Fruit fly (Drosophila melanogaster) whole organism, embryonic: ENCODE measurements around the gene dsd.

Experiments used
- Atf-2 ChIP-seq: fragments of 200-800 bp; sonication (Bioruptor generic); optimal IDR thresholded peaks from 2 replicates; lab custom pipeline; 2016; ENCODE audit warnings: missing biosample characterization, missing genetic modification characterization
- B-H2 ChIP-seq: fragments of 200-800 bp; sonication (Bioruptor generic); optimal IDR thresholded peaks from 2 replicates; lab custom pipeline; 2018; ENCODE audit warnings: missing biosample characterization, mild to moderate bottlenecking, missing genetic modification characterization
- BEAF-32 ChIP-seq: fragments of 200-800 bp; sonication (Bioruptor generic); optimal IDR thresholded peaks from 3 replicates; lab custom pipeline; 2017; ENCODE audit warnings: missing biosample characterization, missing genetic modification characterization, mild to moderate bottlenecking, moderate library complexity, missing genetic modification reagents
- Bgb ChIP-seq: fragments of 200-800 bp; sonication (Bioruptor generic); IDR thresholded peaks from 2 replicates; pipeline ENCODE4 v1.3.6; 2022; ENCODE audit warnings: missing biosample characterization, missing genetic modification characterization; ENCODE audit not compliant: partially characterized antibody
- CG10267 ChIP-seq: fragments of 200-800 bp; sonication (Bioruptor generic); optimal IDR thresholded peaks from 2 replicates; lab custom pipeline; 2018; ENCODE audit warnings: missing biosample characterization, mild to moderate bottlenecking, missing genetic modification characterization, moderate library complexity
- CG11456 ChIP-seq: fragments of 200-800 bp; sonication (Bioruptor generic); IDR thresholded peaks from 3 replicates; pipeline ENCODE4 v1.3.6; 2022; ENCODE audit warnings: missing biosample characterization, missing genetic modification characterization
- CG11696 ChIP-seq: fragments of 200-800 bp; sonication (Bioruptor generic); IDR thresholded peaks from 2 replicates; pipeline ENCODE4 v1.3.6; 2022; ENCODE audit warnings: missing biosample characterization, missing genetic modification characterization
- CG11723 ChIP-seq: fragments of 200-800 bp; sonication (Bioruptor generic); optimal IDR thresholded peaks from 2 replicates; lab custom pipeline; 2017; ENCODE audit warnings: missing biosample characterization, mild to moderate bottlenecking, missing genetic modification characterization
- CG12104 ChIP-seq: fragments of 200-800 bp; sonication (Bioruptor generic); optimal IDR thresholded peaks from 3 replicates; lab custom pipeline; 2016; ENCODE audit warnings: missing biosample characterization, missing genetic modification characterization
- CG12299 ChIP-seq: fragments of 200-800 bp; sonication (Bioruptor generic); optimal IDR thresholded peaks from 2 replicates; lab custom pipeline; 2018; ENCODE audit warnings: missing biosample characterization, mild to moderate bottlenecking, missing genetic modification characterization
- CG12769 ChIP-seq: fragments of 200-800 bp; sonication (Bioruptor generic); optimal IDR thresholded peaks from 2 replicates; lab custom pipeline; 2019; ENCODE audit warnings: missing biosample characterization, mild to moderate bottlenecking, missing genetic modification characterization, moderate library complexity
- CG13287 ChIP-seq: fragments of 200-800 bp; sonication (Bioruptor generic); IDR thresholded peaks from 2 replicates; pipeline ENCODE4 v1.3.6; 2022; ENCODE audit warnings: missing biosample characterization, missing genetic modification characterization; ENCODE audit not compliant: partially characterized antibody
- CG16813 ChIP-seq: fragments of 200-800 bp; sonication (Bioruptor generic); IDR thresholded peaks from 3 replicates; pipeline ENCODE4 v1.3.6; 2022; ENCODE audit warnings: missing biosample characterization, missing genetic modification characterization; ENCODE audit not compliant: partially characterized antibody
- CG2889 ChIP-seq: fragments of 200-800 bp; sonication (Bioruptor generic); IDR thresholded peaks from 3 replicates; pipeline ENCODE4 v1.3.6; 2022; ENCODE audit warnings: missing biosample characterization, missing genetic modification characterization
- CG3065 ChIP-seq: fragments of 200-800 bp; sonication (Bioruptor generic); optimal IDR thresholded peaks from 2 replicates; lab custom pipeline; 2016; ENCODE audit warnings: missing biosample characterization, missing genetic modification characterization
- CG31388 ChIP-seq: fragments of 200-800 bp; sonication (Bioruptor generic); optimal IDR thresholded peaks from 2 replicates; lab custom pipeline; 2016; ENCODE audit warnings: missing biosample characterization, missing genetic modification characterization
- CG32772 ChIP-seq: fragments of 200-800 bp; sonication (Bioruptor generic); IDR thresholded peaks from 2 replicates; pipeline ENCODE4 v1.3.6; 2022; ENCODE audit warnings: missing biosample characterization, missing genetic modification characterization
- CG34224 ChIP-seq: fragments of 200-800 bp; sonication (Bioruptor generic); IDR thresholded peaks from 3 replicates; pipeline ENCODE4 v1.3.6; 2022; ENCODE audit warnings: missing biosample characterization, missing genetic modification characterization; ENCODE audit not compliant: partially characterized antibody
- CG4282 ChIP-seq: fragments of 200-800 bp; sonication (Bioruptor generic); optimal IDR thresholded peaks from 2 replicates; lab custom pipeline; 2016; ENCODE audit warnings: missing biosample characterization, missing genetic modification characterization
- CG6175 ChIP-seq: fragments of 200-800 bp; sonication (Bioruptor generic); IDR thresholded peaks from 3 replicates; pipeline ENCODE4 v1.3.6; 2022; ENCODE audit warnings: missing biosample characterization, missing genetic modification characterization
- CG6689 ChIP-seq: fragments of 200-800 bp; sonication (Bioruptor generic); IDR thresholded peaks from 2 replicates; pipeline ENCODE4 v1.3.6; 2022; ENCODE audit warnings: missing biosample characterization, missing genetic modification characterization
- CG6765 ChIP-seq: fragments of 200-800 bp; sonication (Bioruptor generic); optimal IDR thresholded peaks from 3 replicates; lab custom pipeline; 2017; ENCODE audit warnings: missing biosample characterization, mild to moderate bottlenecking, missing genetic modification characterization
- CG7745 ChIP-seq: fragments of 200-800 bp; sonication (Bioruptor generic); optimal IDR thresholded peaks from 2 replicates; lab custom pipeline; 2018; ENCODE audit warnings: missing biosample characterization, mild to moderate bottlenecking, missing genetic modification characterization, moderate library complexity
- CG8359 ChIP-seq: fragments of 200-800 bp; sonication (Bioruptor generic); optimal IDR thresholded peaks from 2 replicates; lab custom pipeline; 2017; ENCODE audit warnings: missing biosample characterization, mild to moderate bottlenecking, missing genetic modification characterization, borderline replicate concordance
- CG9876 ChIP-seq: fragments of 200-800 bp; sonication (Bioruptor generic); optimal IDR thresholded peaks from 2 replicates; lab custom pipeline; 2016; ENCODE audit warnings: missing biosample characterization, missing genetic modification characterization
- Dek ChIP-seq: fragments of 200-800 bp; sonication (Bioruptor generic); optimal IDR thresholded peaks from 3 replicates; lab custom pipeline; 2019; ENCODE audit warnings: missing biosample characterization, mild to moderate bottlenecking, missing genetic modification characterization, moderate library complexity
- GATAe ChIP-seq: fragments of 200-800 bp; sonication (Bioruptor generic); conservative IDR thresholded peaks from 2 replicates; pipeline ENCODE4 v1.3.6; 2022; ENCODE audit warnings: missing biosample characterization, missing genetic modification characterization
- Hey ChIP-seq: fragments of 200-800 bp; sonication (Bioruptor generic); optimal IDR thresholded peaks from 3 replicates; lab custom pipeline; 2018; ENCODE audit warnings: missing biosample characterization, mild to moderate bottlenecking, missing genetic modification characterization
- Lhr ChIP-seq: fragments of 200-800 bp; sonication (Bioruptor generic); optimal IDR thresholded peaks from 3 replicates; lab custom pipeline; 2017; ENCODE audit warnings: mild to moderate bottlenecking, missing biosample characterization, missing genetic modification reagents, missing genetic modification characterization
- Med ChIP-seq: fragments of 200-800 bp; sonication (Bioruptor generic); peaks from one replicate; lab custom pipeline; 2016; ENCODE audit warnings: missing biosample characterization, missing genetic modification characterization, mild to moderate bottlenecking, inconsistent platforms, moderate library complexity
- Poxn ChIP-seq: fragments of 200-800 bp; sonication (Bioruptor generic); IDR thresholded peaks from 2 replicates; pipeline ENCODE4 v1.3.6; 2022; ENCODE audit warnings: missing biosample characterization, missing genetic modification characterization
- Ptx1 ChIP-seq: fragments of 200-800 bp; sonication (Bioruptor generic); IDR thresholded peaks from 2 replicates; pipeline ENCODE4 v1.3.6; 2022; ENCODE audit warnings: missing biosample characterization, missing genetic modification characterization
- Sry-δ ChIP-seq: fragments of 200-800 bp; sonication (Bioruptor generic); optimal IDR thresholded peaks from 2 replicates; lab custom pipeline; 2016; ENCODE audit warnings: missing biosample characterization, missing genetic modification characterization
- TFAM ChIP-seq: fragments of 200-800 bp; sonication (Bioruptor generic); optimal IDR thresholded peaks from 2 replicates; lab custom pipeline; 2017; ENCODE audit warnings: missing biosample characterization, missing genetic modification characterization, inconsistent platforms
- amos ChIP-seq: fragments of 200-800 bp; sonication (Bioruptor generic); IDR thresholded peaks from 2 replicates; pipeline ENCODE4 v1.3.6; 2022; ENCODE audit warnings: missing biosample characterization, missing genetic modification characterization; ENCODE audit not compliant: partially characterized antibody
- bcd ChIP-seq: fragments of 200-800 bp; sonication (Bioruptor generic); optimal IDR thresholded peaks from 2 replicates; lab custom pipeline; 2017; ENCODE audit warnings: missing biosample characterization, mild to moderate bottlenecking, missing genetic modification characterization
- bsh ChIP-seq, 2 experiments: fragments of 200-800 bp; sonication (Bioruptor generic); optimal IDR thresholded peaks; 2 replicates each; lab custom pipeline; 2017 to 2018; ENCODE audit warnings: mild to moderate bottlenecking in 2 of 2, missing biosample characterization in 2 of 2, missing genetic modification characterization in 2 of 2, moderate library complexity in 1 of 2
- cg ChIP-seq: fragments of 200-800 bp; sonication (Bioruptor generic); optimal IDR thresholded peaks from 3 replicates; lab custom pipeline; 2019; ENCODE audit warnings: missing biosample characterization, mild to moderate bottlenecking, missing genetic modification characterization, moderate library complexity
- chm ChIP-seq: fragments of 200-800 bp; sonication (Bioruptor generic); IDR thresholded peaks from 2 replicates; pipeline ENCODE4 v1.3.6; 2022; ENCODE audit warnings: missing biosample characterization, missing genetic modification characterization
- croc ChIP-seq: fragments of 200-800 bp; sonication (Bioruptor generic); conservative IDR thresholded peaks from 3 replicates; pipeline ENCODE4 v1.3.6; 2022; ENCODE audit warnings: missing biosample characterization, missing genetic modification characterization
- emc ChIP-seq: fragments of 200-800 bp; sonication (Bioruptor generic); optimal IDR thresholded peaks from 2 replicates; lab custom pipeline; 2016; ENCODE audit warnings: missing biosample characterization, missing genetic modification characterization
- ham ChIP-seq: fragments of 200-800 bp; sonication (Bioruptor generic); IDR thresholded peaks from 2 replicates; pipeline ENCODE4 v1.3.6; 2022; ENCODE audit warnings: missing biosample characterization, missing genetic modification characterization
- sqz ChIP-seq: fragments of 200-800 bp; sonication (Bioruptor generic); optimal IDR thresholded peaks from 3 replicates; lab custom pipeline; 2018; ENCODE audit warnings: missing biosample characterization, mild to moderate bottlenecking, missing genetic modification characterization
- tio ChIP-seq: fragments of 200-800 bp; sonication (Bioruptor generic); optimal IDR thresholded peaks from 2 replicates; lab custom pipeline; 2017; ENCODE audit warnings: missing biosample characterization, missing genetic modification characterization, inconsistent platforms
- tna ChIP-seq: fragments of 200-800 bp; sonication (Bioruptor generic); IDR thresholded peaks from 2 replicates; pipeline ENCODE4 v1.3.6; 2022; ENCODE audit warnings: missing biosample characterization, missing genetic modification characterization; ENCODE audit not compliant: partially characterized antibody
- trh ChIP-seq: fragments of 200-800 bp; sonication (Bioruptor generic); optimal IDR thresholded peaks from 2 replicates; lab custom pipeline; 2016; ENCODE audit warnings: missing biosample characterization, missing genetic modification characterization
- ttk ChIP-seq: fragments of 200-800 bp; sonication (Bioruptor generic); IDR thresholded peaks from 2 replicates; pipeline ENCODE4 v2.1.2; 2022; ENCODE audit warnings: missing biosample characterization, missing genetic modification characterization
- unc-4 ChIP-seq: fragments of 200-800 bp; sonication (Bioruptor generic); IDR thresholded peaks from 2 replicates; pipeline ENCODE4 v1.3.6; 2022; ENCODE audit warnings: missing biosample characterization, missing genetic modification characterization; ENCODE audit not compliant: partially characterized antibody
- unpg ChIP-seq: fragments of 200-800 bp; sonication (Bioruptor generic); optimal IDR thresholded peaks from 3 replicates; lab custom pipeline; 2018; ENCODE audit warnings: missing biosample characterization, mild to moderate bottlenecking, missing genetic modification characterization, moderate library complexity
- vvl ChIP-seq: fragments of 200-800 bp; sonication (Bioruptor generic); IDR thresholded peaks from 2 replicates; pipeline ENCODE4 v1.3.6; 2022; ENCODE audit warnings: missing biosample characterization, missing genetic modification characterization

Gene dsd

dm6 chr3R:27570692-27571091 lies 36.5 kb downstream of the dsd start (continued):
- no peak for TF ChIP-seq CG6689 (GFP tag; lab: Robert Waterston, UW)
- no peak for TF ChIP-seq CG6175 (GFP tag; lab: Robert Waterston, UW)
- TF ChIP-seq trh (GFP tag; lab: Kevin White, UChicago) = no peak
- no peak for TF ChIP-seq TFAM (GFP tag; lab: Kevin White, UChicago)
- TF ChIP-seq CG6765 (GFP tag; lab: Kevin White, UChicago) = no peak
- no peak for TF ChIP-seq bcd (GFP tag; lab: Kevin White, UChicago)
- TF ChIP-seq ttk (GFP tag; lab: Robert Waterston, UW) = no peak
- no peak for TF ChIP-seq CG7745 (tag; lab: Kevin White, UChicago)
- no peak for TF ChIP-seq emc (GFP tag; lab: Kevin White, UChicago)
- TF ChIP-seq Sry-δ (GFP tag; lab: Kevin White, UChicago) = peak; percentile 43
- TF ChIP-seq BEAF-32 (GFP tag; lab: Kevin White, UChicago) = peak; percentile 27
- TF ChIP-seq CG3065 (GFP tag; lab: Kevin White, UChicago) = no peak
- TF ChIP-seq unpg (GFP tag; lab: Kevin White, UChicago) = no peak
- TF ChIP-seq chm (GFP tag; lab: Robert Waterston, UW) = no peak
- no peak for TF ChIP-seq CG4282
- TF ChIP-seq CG32772 (GFP tag; lab: Robert Waterston, UW) = no peak
- no peak for TF ChIP-seq CG31388 (GFP tag; lab: Kevin White, UChicago)
- no peak for TF ChIP-seq croc (GFP tag; lab: Robert Waterston, UW)
- TF ChIP-seq CG8359 = no peak
- TF ChIP-seq CG10267 = no peak
- no peak for TF ChIP-seq GATAe (GFP tag; lab: Robert Waterston, UW)
- TF ChIP-seq CG11456 = no peak
- 0 out of 2 replicates have a peak, but pooled peaks have one; percentile 10 for TF ChIP-seq vvl (GFP tag; lab: Robert Waterston, UW)
- no peak for TF ChIP-seq Ptx1 (GFP tag; lab: Robert Waterston, UW)
- no peak for TF ChIP-seq CG9876
- TF ChIP-seq Hey (tag; lab: Kevin White, UChicago) = no peak
- TF ChIP-seq CG2889 (GFP tag; lab: Robert Waterston, UW) = no peak
- TF ChIP-seq ham = no peak
- TF ChIP-seq CG16813 (GFP tag; lab: Robert Waterston, UW) = 0 out of 3 replicates have a peak, but pooled peaks have one; percentile 12
- TF ChIP-seq bsh (GFP tag; optimal IDR thresholded peaks at IDR 0.05; lab: Kevin White, UChicago) = no peak
- peak; percentile 50; the same call in 1 of the 2 replicates for TF ChIP-seq Bgb
- no peak for TF ChIP-seq cg (GFP tag; lab: Kevin White, UChicago)
- 0 out of 3 replicates have a peak, but pooled peaks have one; percentile 12 for TF ChIP-seq CG34224 (GFP tag; lab: Robert Waterston, UW)
- no peak for TF ChIP-seq tio (GFP tag; lab: Kevin White, UChicago)
- peak; percentile 41 for TF ChIP-seq CG12769 (tag; lab: Kevin White, UChicago)
- no peak for TF ChIP-seq Dek (tag; lab: Kevin White, UChicago)
- TF ChIP-seq tna = no peak
- TF ChIP-seq amos = peak; percentile 25; the same call in 1 of the 2 replicates
- peak; percentile 65 for TF ChIP-seq CG13287 (GFP tag; lab: Robert Waterston, UW)
- TF ChIP-seq CG11696 = no peak
- peak; percentile 52 for TF ChIP-seq unc-4 (GFP tag; lab: Robert Waterston, UW)
- TF ChIP-seq Med (GFP tag; lab: Kevin White, UChicago) = no peak
- TF ChIP-seq Atf-2 (GFP tag; lab: Kevin White, UChicago) = no peak
- no peak for TF ChIP-seq Poxn (GFP tag; lab: Robert Waterston, UW)
- no peak for TF ChIP-seq CG12299
- no peak for TF ChIP-seq CG11723 (GFP tag; lab: Kevin White, UChicago)
- TF ChIP-seq sqz (GFP tag; lab: Kevin White, UChicago) = no peak
- TF ChIP-seq Lhr (GFP tag; lab: Kevin White, UChicago) = no peak
- TF ChIP-seq B-H2 (GFP tag; lab: Kevin White, UChicago) = no peak
- TF ChIP-seq CG12104 (GFP tag; lab: Kevin White, UChicago) = no peak
